Fruit fly (Drosophila melanogaster): ENCODE measurements around the gene CG32061.

CG32061 gene

DNA sequence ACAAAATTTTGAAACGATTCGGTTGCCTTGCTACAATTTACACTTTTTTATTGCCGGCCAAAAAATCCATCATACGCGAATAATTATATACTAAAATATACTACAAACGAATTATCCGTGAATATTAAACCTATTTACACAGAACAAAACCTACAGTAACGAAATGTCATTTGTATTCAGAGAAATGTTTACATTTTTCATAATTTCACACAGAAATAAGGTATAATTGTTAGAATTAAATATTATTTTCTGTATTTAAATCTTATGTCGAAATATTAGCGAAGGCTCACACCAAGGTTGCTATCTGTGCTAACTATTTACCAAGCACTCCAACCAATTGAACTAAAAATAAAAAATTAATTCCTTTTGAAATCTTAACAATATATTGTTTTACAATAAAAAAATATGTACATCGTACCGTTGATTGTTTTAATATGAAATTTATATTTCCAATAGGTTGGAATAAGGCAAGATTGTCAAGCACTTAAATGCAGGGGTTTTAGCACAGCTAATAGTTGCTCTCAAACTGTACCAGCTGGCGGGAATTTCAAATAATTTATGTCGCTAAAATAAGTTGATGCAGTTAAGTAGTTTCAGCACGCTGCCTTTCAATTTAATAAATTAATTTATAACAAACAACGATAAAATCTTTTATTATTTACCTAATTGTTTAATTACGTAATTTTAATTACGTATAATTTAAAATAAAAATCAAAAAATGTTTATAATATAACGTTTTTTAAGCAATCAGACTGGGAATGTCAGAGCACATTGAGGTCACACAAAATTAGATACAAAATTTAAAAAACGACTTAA is at the start of gene CG32061, which contains the start of gene Gem3:
Gene CG32061 (plus strand): TSS at position 766 of the 816 bp plus-strand sequence.
Gene Gem3 (minus strand): TSS at position 51 of the 816 bp plus-strand sequence.
- no peak for TF ChIP-seq Sin3A (optimal IDR thresholded peaks at IDR 0.05)
- TF ChIP-seq h (optimal IDR thresholded peaks at IDR 0.05): no peak
- no peak for TF ChIP-seq psq (optimal IDR thresholded peaks at IDR 0.05)
- no peak for TF ChIP-seq insv (optimal IDR thresholded peaks at IDR 0.05)

- no peak for TF ChIP-seq Sin3A (optimal IDR thresholded peaks at IDR 0.05)
- TF ChIP-seq insv (optimal IDR thresholded peaks at IDR 0.05): no peak
- no peak for TF ChIP-seq ttk (optimal IDR thresholded peaks at IDR 0.05)
- no peak for TF ChIP-seq psq (optimal IDR thresholded peaks at IDR 0.05)
- no peak for TF ChIP-seq h (optimal IDR thresholded peaks at IDR 0.05)
- no peak for TF ChIP-seq Myc (optimal IDR thresholded peaks at IDR 0.05)
Observed at dm6 chr3L:10418401-10418800, 45.2 kb upstream of the CG32061 start.

- TF ChIP-seq Myc (optimal IDR thresholded peaks at IDR 0.05) (no peak), ttk (optimal IDR thresholded peaks at IDR 0.05) (no peak), Sin3A (optimal IDR thresholded peaks at IDR 0.05) (no peak), h (optimal IDR thresholded peaks at IDR 0.05) (no peak), insv (optimal IDR thresholded peaks at IDR 0.05) (no peak), psq (optimal IDR thresholded peaks at IDR 0.05) (no peak)
Observed at dm6 chr3L:10427318-10427717, 36.3 kb upstream of the CG32061 start.

- no peak for TF ChIP-seq h (optimal IDR thresholded peaks at IDR 0.05)
- TF ChIP-seq psq (optimal IDR thresholded peaks at IDR 0.05): no peak
- no peak for TF ChIP-seq insv (optimal IDR thresholded peaks at IDR 0.05)
- TF ChIP-seq Myc (optimal IDR thresholded peaks at IDR 0.05): no peak
- no peak for TF ChIP-seq Sin3A (optimal IDR thresholded peaks at IDR 0.05)
- no peak for TF ChIP-seq ttk (optimal IDR thresholded peaks at IDR 0.05)
Observed at dm6 chr3L:10428027-10428426, 35.6 kb upstream of the CG32061 start.

dm6 chr3L:10428746-10429145 is 34.9 kb upstream of the CG32061 start:
- TF ChIP-seq psq (optimal IDR thresholded peaks at IDR 0.05) (no peak), insv (optimal IDR thresholded peaks at IDR 0.05) (no peak), h (optimal IDR thresholded peaks at IDR 0.05) (no peak), Myc (optimal IDR thresholded peaks at IDR 0.05) (no peak), Sin3A (optimal IDR thresholded peaks at IDR 0.05) (no peak), ttk (optimal IDR thresholded peaks at IDR 0.05) (no peak)

dm6 chr3L:10429474-10429873 is 34.1 kb upstream of the CG32061 start:
- TF ChIP-seq insv (optimal IDR thresholded peaks at IDR 0.05): no peak
- TF ChIP-seq Sin3A (optimal IDR thresholded peaks at IDR 0.05): no peak
- no peak for TF ChIP-seq psq (optimal IDR thresholded peaks at IDR 0.05)
- no peak for TF ChIP-seq Myc (optimal IDR thresholded peaks at IDR 0.05)
- TF ChIP-seq ttk (optimal IDR thresholded peaks at IDR 0.05): no peak
- TF ChIP-seq h (optimal IDR thresholded peaks at IDR 0.05): no peak

dm6 chr3L:10431883-10432282 is 31.7 kb upstream of the CG32061 start, which contains the start of gene Ir67b:
TSS of gene Ir67b (minus strand) at chr3L:10431983.
- TF ChIP-seq Myc (optimal IDR thresholded peaks at IDR 0.05): no peak
- no peak for TF ChIP-seq insv (optimal IDR thresholded peaks at IDR 0.05)
- TF ChIP-seq Sin3A (optimal IDR thresholded peaks at IDR 0.05): no peak
- no peak for TF ChIP-seq ttk (optimal IDR thresholded peaks at IDR 0.05)
- no peak for TF ChIP-seq h (optimal IDR thresholded peaks at IDR 0.05)
- no peak for TF ChIP-seq psq (optimal IDR thresholded peaks at IDR 0.05)

- TF ChIP-seq ttk (optimal IDR thresholded peaks at IDR 0.05) (no peak), Myc (optimal IDR thresholded peaks at IDR 0.05) (no peak), Sin3A (optimal IDR thresholded peaks at IDR 0.05) (no peak), insv (optimal IDR thresholded peaks at IDR 0.05) (no peak), psq (optimal IDR thresholded peaks at IDR 0.05) (no peak), h (optimal IDR thresholded peaks at IDR 0.05) (no peak)
Observed at dm6 chr3L:10434005-10434404, 29.6 kb upstream of the CG32061 start, which contains the start of gene Ir67c. TSS of gene Ir67c (minus strand) at chr3L:10434105.

DNA sequence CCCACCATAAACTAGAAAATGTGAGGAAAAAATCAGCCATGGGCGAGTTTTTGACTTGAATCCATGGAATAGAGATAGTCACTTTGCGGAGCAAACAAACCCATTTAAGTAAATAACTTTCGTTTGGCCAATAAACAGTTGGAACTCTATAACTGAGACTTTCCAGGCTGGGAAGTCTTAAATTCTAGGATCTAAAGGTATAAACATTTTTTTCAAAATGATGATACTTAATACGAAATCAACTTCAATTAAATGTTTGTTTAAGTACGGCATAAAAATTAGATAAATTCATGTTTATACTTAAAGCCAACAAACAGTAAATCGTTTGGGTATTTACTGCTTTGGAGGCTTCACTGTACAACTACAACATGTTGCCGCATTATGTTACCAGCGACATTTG is 23.7 kb upstream of the CG32061 start:
- no peak for TF ChIP-seq Sin3A (optimal IDR thresholded peaks at IDR 0.05)
- TF ChIP-seq ttk (optimal IDR thresholded peaks at IDR 0.05): no peak
- TF ChIP-seq h (optimal IDR thresholded peaks at IDR 0.05): no peak
- TF ChIP-seq insv (optimal IDR thresholded peaks at IDR 0.05): no peak
- TF ChIP-seq Myc (optimal IDR thresholded peaks at IDR 0.05): no peak
- TF ChIP-seq psq (optimal IDR thresholded peaks at IDR 0.05): no peak

- no peak for TF ChIP-seq h (optimal IDR thresholded peaks at IDR 0.05)
- no peak for TF ChIP-seq Sin3A (optimal IDR thresholded peaks at IDR 0.05)
- no peak for TF ChIP-seq ttk (optimal IDR thresholded peaks at IDR 0.05)
- no peak for TF ChIP-seq psq (optimal IDR thresholded peaks at IDR 0.05)
- TF ChIP-seq Myc (optimal IDR thresholded peaks at IDR 0.05): no peak
- no peak for TF ChIP-seq insv (optimal IDR thresholded peaks at IDR 0.05)
Observed at dm6 chr3L:10440488-10440887, 23.1 kb upstream of the CG32061 start.

DNA sequence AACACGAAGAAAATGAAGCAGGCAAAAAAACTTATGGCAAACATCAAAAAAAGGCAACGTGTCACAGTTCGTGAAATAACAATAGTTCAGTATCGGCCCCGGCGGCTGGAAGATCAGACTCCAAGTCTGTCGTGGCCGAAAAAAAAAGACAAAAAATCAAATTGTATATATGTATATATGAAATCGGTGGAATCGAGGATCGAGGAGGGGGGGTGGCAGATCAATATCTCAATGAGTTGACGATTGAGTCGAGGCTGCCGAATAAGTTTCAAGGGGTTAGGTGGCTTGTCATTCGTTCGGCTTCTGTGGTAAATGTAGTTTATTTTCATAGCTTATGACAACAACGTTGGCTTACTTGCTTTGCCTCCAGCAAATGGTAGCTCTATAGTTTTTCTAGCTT is 21.1 kb upstream of the CG32061 start:
- TF ChIP-seq ttk (optimal IDR thresholded peaks at IDR 0.05) (no peak), psq (optimal IDR thresholded peaks at IDR 0.05) (no peak), Sin3A (optimal IDR thresholded peaks at IDR 0.05) (no peak), h (optimal IDR thresholded peaks at IDR 0.05) (no peak), Myc (optimal IDR thresholded peaks at IDR 0.05) (no peak), insv (optimal IDR thresholded peaks at IDR 0.05) (no peak)

DNA sequence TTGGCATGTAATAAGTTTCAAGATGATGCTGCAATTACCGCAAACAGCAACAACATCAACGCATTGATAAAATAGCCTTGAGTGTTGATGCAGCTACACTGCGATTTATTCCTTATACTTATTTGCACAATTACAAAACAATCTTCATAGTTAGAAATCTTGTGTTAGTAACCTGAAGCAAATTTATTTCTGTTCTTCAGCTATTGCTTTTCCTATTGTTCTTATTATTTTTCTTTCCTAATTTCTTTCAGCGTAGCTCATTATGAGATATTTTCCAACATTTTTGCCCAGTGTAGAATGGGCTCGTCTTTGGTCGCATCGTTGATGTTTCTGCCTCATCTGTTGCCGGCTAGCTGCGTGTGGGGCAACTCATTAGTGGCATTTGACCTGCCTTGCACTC is 19.7 kb upstream of the CG32061 start:
- TF ChIP-seq psq (optimal IDR thresholded peaks at IDR 0.05) (no peak), insv (optimal IDR thresholded peaks at IDR 0.05) (no peak), Myc (optimal IDR thresholded peaks at IDR 0.05) (no peak), Sin3A (optimal IDR thresholded peaks at IDR 0.05) (no peak), ttk (optimal IDR thresholded peaks at IDR 0.05) (no peak), h (optimal IDR thresholded peaks at IDR 0.05) (no peak)

Measured in Kc167 (cell line).